Worm (Caenorhabditis elegans): ENCODE measurements around the gene C28C12.11.

DNA sequence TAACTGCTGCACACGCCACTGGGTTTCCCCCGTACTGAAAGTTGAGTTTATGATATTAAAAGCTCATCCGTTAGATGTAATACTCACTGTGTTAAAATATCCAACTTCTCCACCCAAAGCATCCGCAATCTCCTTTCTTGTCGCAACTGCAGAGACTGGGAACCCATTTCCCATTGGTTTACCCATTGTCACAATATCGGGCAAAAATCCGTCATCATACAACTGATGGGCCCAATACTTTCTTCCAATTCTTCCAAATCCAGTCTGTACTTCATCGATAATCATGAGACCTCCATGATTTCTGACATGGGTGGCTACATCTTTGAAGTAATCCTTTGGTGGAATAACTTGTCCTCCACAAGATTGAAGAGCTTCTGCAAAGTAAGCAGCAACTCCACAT lies 24.0 kb upstream of the C28C12.11 start:
- TF ChIP-seq elt-3 (tag; optimal IDR thresholded peaks at IDR 0.05), result no peak
- TF ChIP-seq ham-2 (GFP tag; optimal IDR thresholded peaks at IDR 0.05), result no peak
- TF ChIP-seq snpc-4 (tag; optimal IDR thresholded peaks at IDR 0.05), result no peak
- no peak for TF ChIP-seq lin-13 (tag; optimal IDR thresholded peaks at IDR 0.05)

Data from whole organism, mixed stage, embryonic.